Worm (Caenorhabditis elegans) whole organism, young adult: ENCODE measurements around the gene C53C11.5.

Experiments
- F22D6.2 ChIP-seq: sonication (generic microtip); optimal IDR thresholded peaks from 2 replicates; lab custom pipeline; 2016; ENCODE audit warnings: mild to moderate bottlenecking, missing genetic modification characterization, missing compliant biosample characterization
- F33H1.4 ChIP-seq: fragments of 200-800 bp; sonication (Bioruptor generic); IDR thresholded peaks from 2 replicates; pipeline ENCODE4 v1.3.6; 2022; ENCODE audit warnings: missing genetic modification reagents, missing genetic modification characterization, missing compliant biosample characterization
- F57A8.1 ChIP-seq: fragments of 200-800 bp; sonication (Bioruptor generic); optimal IDR thresholded peaks from 2 replicates; lab custom pipeline; 2018; ENCODE audit warnings: mild to moderate bottlenecking, missing genetic modification characterization, moderate library complexity, missing compliant biosample characterization
- Y56A3A.18 ChIP-seq: fragments of 200-800 bp; sonication (Bioruptor generic); IDR thresholded peaks from 2 replicates; pipeline ENCODE4 v1.3.6; 2022; ENCODE audit warnings: missing genetic modification reagents, missing genetic modification characterization, missing compliant biosample characterization
- akir-1 ChIP-seq: fragments of 200-800 bp; sonication (Bioruptor generic); optimal IDR thresholded peaks from 2 replicates; lab custom pipeline; 2018; ENCODE audit warnings: mild to moderate bottlenecking, missing genetic modification characterization, moderate library complexity, missing compliant biosample characterization
- ama-1 ChIP-seq, 3 experiments: fragments of 150-350 bp in 1 of 3; sonication (generic microtip) in 2 of 3; optimal IDR thresholded peaks; 2 replicates each; lab custom pipeline; 2014 to 2018; ENCODE audit warnings: missing biosample characterization in 2 of 3, missing genetic modification characterization in 2 of 3, missing genetic modification reagents in 2 of 3
- athp-1 ChIP-seq: sonication (generic microtip); optimal IDR thresholded peaks from 2 replicates; lab custom pipeline; 2017; ENCODE audit warnings: mild to moderate bottlenecking, missing genetic modification characterization, missing compliant biosample characterization
- ccch-3 ChIP-seq: fragments of 200-800 bp; sonication (Bioruptor generic); optimal IDR thresholded peaks from 2 replicates; lab custom pipeline; 2018; ENCODE audit warnings: mild to moderate bottlenecking, missing genetic modification characterization, missing compliant biosample characterization
- ceh-100 ChIP-seq: fragments of 200-800 bp; sonication (Bioruptor generic); IDR thresholded peaks from 2 replicates; pipeline ENCODE4 v1.3.6; 2022; ENCODE audit warnings: missing genetic modification reagents, missing genetic modification characterization, missing compliant biosample characterization
- ceh-27 ChIP-seq: fragments of 200-800 bp; sonication (Bioruptor generic); optimal IDR thresholded peaks from 2 replicates; lab custom pipeline; 2018; ENCODE audit warnings: mild to moderate bottlenecking, missing genetic modification characterization, moderate library complexity, missing compliant biosample characterization
- ceh-40 ChIP-seq: fragments of 200-800 bp; sonication (Bioruptor generic); IDR thresholded peaks from 2 replicates; pipeline ENCODE4 v1.3.6; 2022; ENCODE audit warnings: missing genetic modification characterization, missing compliant biosample characterization
- ceh-58 ChIP-seq: fragments of 200-800 bp; sonication (Bioruptor generic); IDR thresholded peaks from 2 replicates; pipeline ENCODE4 v1.3.6; 2022; ENCODE audit warnings: missing genetic modification characterization, missing compliant biosample characterization
- ceh-79 ChIP-seq: sonication (generic microtip); optimal IDR thresholded peaks from 2 replicates; lab custom pipeline; 2017; ENCODE audit warnings: mild to moderate bottlenecking, missing genetic modification characterization, missing compliant biosample characterization
- ceh-91 ChIP-seq: fragments of 200-800 bp; sonication (Bioruptor generic); IDR thresholded peaks from 2 replicates; pipeline ENCODE4 v1.3.6; 2022; ENCODE audit warnings: missing genetic modification reagents, missing genetic modification characterization, missing compliant biosample characterization
- dox-1 ChIP-seq: fragments of 200-800 bp; sonication (Bioruptor generic); IDR thresholded peaks from 2 replicates; pipeline ENCODE4 v1.3.6; 2022; ENCODE audit warnings: missing genetic modification reagents, missing genetic modification characterization, missing compliant biosample characterization
- dpff-1 ChIP-seq: sonication (generic microtip); optimal IDR thresholded peaks from 2 replicates; lab custom pipeline; 2017; ENCODE audit warnings: mild to moderate bottlenecking, missing genetic modification characterization, missing compliant biosample characterization
- dpl-1 ChIP-seq: fragments of 150-350 bp; optimal IDR thresholded peaks from 2 replicates; lab custom pipeline; 2014; ENCODE audit warnings: missing biosample characterization, missing genetic modification reagents, missing genetic modification characterization
- egl-44 ChIP-seq: fragments of 200-800 bp; sonication (Bioruptor generic); IDR thresholded peaks from 2 replicates; pipeline ENCODE4 v1.3.6; 2022; ENCODE audit warnings: missing genetic modification reagents, missing genetic modification characterization, missing compliant biosample characterization
- fkh-3 ChIP-seq: sonication (generic microtip); optimal IDR thresholded peaks from 2 replicates; lab custom pipeline; 2016; ENCODE audit warnings: mild to moderate bottlenecking, missing genetic modification characterization, missing compliant biosample characterization
- gei-17 ChIP-seq: fragments of 200-800 bp; sonication (Bioruptor generic); optimal IDR thresholded peaks from 2 replicates; lab custom pipeline; 2018; ENCODE audit warnings: mild to moderate bottlenecking, missing genetic modification characterization, missing compliant biosample characterization
- him-1 ChIP-seq: sonication (generic microtip); optimal IDR thresholded peaks from 2 replicates; lab custom pipeline; 2016; ENCODE audit warnings: missing genotype, missing genetic modification reagents, missing genetic modification characterization, missing compliant biosample characterization
- hmg-1.2 ChIP-seq: fragments of 200-800 bp; sonication (Bioruptor generic); IDR thresholded peaks from 2 replicates; pipeline ENCODE4 v1.3.6; 2022; ENCODE audit warnings: missing genetic modification reagents, missing genetic modification characterization, missing compliant biosample characterization
- hsf-1 ChIP-seq: fragments of 200-800 bp; sonication (Bioruptor generic); IDR thresholded peaks from 2 replicates; pipeline ENCODE4 v1.3.6; 2022; ENCODE audit warnings: missing genetic modification reagents, missing genetic modification characterization, missing compliant biosample characterization
- lin-40 ChIP-seq: sonication (generic microtip); optimal IDR thresholded peaks from 2 replicates; lab custom pipeline; 2016; ENCODE audit warnings: missing genetic modification characterization, mild to moderate bottlenecking, missing compliant biosample characterization, missing genotype, missing genetic modification reagents
- madf-10 ChIP-seq: sonication (generic microtip); optimal IDR thresholded peaks from 2 replicates; lab custom pipeline; 2016; ENCODE audit warnings: mild to moderate bottlenecking, missing genetic modification characterization, missing compliant biosample characterization
- madf-3 ChIP-seq: fragments of 200-800 bp; sonication (Bioruptor generic); IDR thresholded peaks from 2 replicates; pipeline ENCODE4 v1.3.6; 2022; ENCODE audit warnings: missing genetic modification reagents, missing genetic modification characterization, missing compliant biosample characterization
- madf-8 ChIP-seq: fragments of 200-800 bp; sonication (Bioruptor generic); conservative IDR thresholded peaks from 2 replicates; pipeline ENCODE4 v1.3.6; 2022; ENCODE audit warnings: missing genetic modification reagents, missing genetic modification characterization, missing compliant biosample characterization
- mel-28 ChIP-seq: sonication (generic microtip); optimal IDR thresholded peaks from 2 replicates; lab custom pipeline; 2016; ENCODE audit warnings: borderline replicate concordance, mild to moderate bottlenecking, missing genetic modification characterization, missing compliant biosample characterization
- nfyb-1 ChIP-seq: fragments of 200-800 bp; sonication (Bioruptor generic); IDR thresholded peaks from 2 replicates; pipeline ENCODE4 v1.3.6; 2022; ENCODE audit warnings: missing genetic modification reagents, missing genetic modification characterization, missing compliant biosample characterization
- nhr-80 ChIP-seq: sonication (generic microtip); optimal IDR thresholded peaks from 2 replicates; lab custom pipeline; 2016; ENCODE audit warnings: missing genetic modification characterization, missing compliant biosample characterization
- pbrm-1 ChIP-seq: fragments of 200-800 bp; sonication (Bioruptor generic); IDR thresholded peaks from 2 replicates; pipeline ENCODE4 v1.3.6; 2022; ENCODE audit warnings: missing genetic modification reagents, missing genetic modification characterization, missing compliant biosample characterization
- rcor-1 ChIP-seq: fragments of 200-800 bp; sonication (Bioruptor generic); IDR thresholded peaks from 2 replicates; pipeline ENCODE4 v1.3.6; 2022; ENCODE audit warnings: missing genetic modification reagents, missing genetic modification characterization, missing compliant biosample characterization
- rec-8 ChIP-seq, 2 experiments: sonication (generic microtip); optimal IDR thresholded peaks; 2 replicates each; lab custom pipeline; 2016; ENCODE audit warnings: mild to moderate bottlenecking in 2 of 2, missing genetic modification characterization in 2 of 2, missing genetic modification reagents in 2 of 2, missing genotype in 2 of 2, missing biosample characterization in 1 of 2, missing compliant biosample characterization in 1 of 2, moderate library complexity in 1 of 2
- rpc-1 ChIP-seq, 2 experiments: fragments of 150-350 bp in 1 of 2; sonication (generic microtip) in 1 of 2; optimal IDR thresholded peaks; 2 replicates each; lab custom pipeline; 2014 to 2018; ENCODE audit warnings: missing biosample characterization in 1 of 2, missing genetic modification characterization in 1 of 2, missing genetic modification reagents in 1 of 2, missing genotype in 1 of 2
- snpc-3.4 ChIP-seq: sonication (generic microtip); optimal IDR thresholded peaks from 2 replicates; lab custom pipeline; 2017; ENCODE audit warnings: missing genetic modification characterization, mild to moderate bottlenecking, missing compliant biosample characterization, antibody characterized with exemption, moderate library complexity, missing genotype, missing genetic modification reagents
- sptf-2 ChIP-seq: fragments of 200-800 bp; sonication (Bioruptor generic); optimal IDR thresholded peaks from 2 replicates; lab custom pipeline; 2018; ENCODE audit warnings: mild to moderate bottlenecking, missing genetic modification characterization, missing compliant biosample characterization
- xnd-1 ChIP-seq: sonication (generic microtip); optimal IDR thresholded peaks from 2 replicates; lab custom pipeline; 2016; ENCODE audit warnings: missing genotype, missing genetic modification reagents, missing genetic modification characterization, missing compliant biosample characterization
- zim-3 ChIP-seq: sonication (generic microtip); optimal IDR thresholded peaks from 2 replicates; lab custom pipeline; 2017; ENCODE audit warnings: mild to moderate bottlenecking, missing genetic modification characterization, moderate library complexity, missing compliant biosample characterization

The C53C11.5 gene

ce11 chrX:17333752-17334151, at the start of gene C53C11.5:
Gene C53C11.5, plus strand, starts transcription at chrX:17334052.
- TF ChIP-seq madf-8 (GFP tag; lab: Robert Waterston, UW) (no peak), Y56A3A.18 (GFP tag; lab: Robert Waterston, UW) (no peak), ceh-79 (tag; lab: Kevin White, UChicago) (no peak), F33H1.4 (GFP tag; lab: Robert Waterston, UW) (no peak), sptf-2 (GFP tag; lab: Kevin White, UChicago) (no peak), ceh-91 (GFP tag; lab: Robert Waterston, UW) (no peak), nhr-80 (tag; lab: Kevin White, UChicago) (no peak), ceh-40 (GFP tag; lab: Robert Waterston, UW) (no peak), xnd-1 (no peak), pbrm-1 (GFP tag; lab: Robert Waterston, UW) (no peak), dpff-1 (no peak), lin-40 (tag; lab: Kevin White, UChicago) (no peak), akir-1 (GFP tag; lab: Kevin White, UChicago) (no peak), him-1 (no peak), snpc-3.4 (tag; lab: Kevin White, UChicago) (no peak), F22D6.2 (tag; lab: Kevin White, UChicago) (no peak), zim-3 (tag; lab: Kevin White, UChicago) (no peak), nfyb-1 (GFP tag; lab: Robert Waterston, UW) (no peak)

- TF ChIP-seq hsf-1 (GFP tag; lab: Robert Waterston, UW) (peak; percentile 97), dox-1 (GFP tag; lab: Robert Waterston, UW) (peak; percentile 83), ceh-40 (GFP tag; lab: Robert Waterston, UW) (peak; percentile 66; the same call in 1 of the 2 replicates), mel-28 (peak; percentile 88), madf-10 (no peak), fkh-3 (tag; lab: Kevin White, UChicago) (no peak), ceh-58 (GFP tag; lab: Robert Waterston, UW) (0 out of 2 replicates have a peak, but pooled peaks have one; percentile 25), ccch-3 (GFP tag; lab: Kevin White, UChicago) (no peak), pbrm-1 (GFP tag; lab: Robert Waterston, UW) (peak; percentile 41; the same call in 1 of the 2 replicates), rpc-1 (optimal IDR thresholded peaks at IDR 0.05; lab: Kevin White, UChicago) (peak; percentile 12), rpc-1 (tag; optimal IDR thresholded peaks at IDR 0.05; lab: Kevin White, UChicago) (no peak), egl-44 (GFP tag; lab: Robert Waterston, UW) (0 out of 2 replicates have a peak, but pooled peaks have one; percentile 40), gei-17 (peak; percentile 46)
- TF ChIP-seq, all 124 proteins: peak for 9
Measured at ce11 chrX:17288378-17288777, 45.5 kb upstream of the C53C11.5 start.

- no peak for TF ChIP-seq egl-44 (GFP tag; lab: Robert Waterston, UW)
- TF ChIP-seq ceh-27 (GFP tag; lab: Kevin White, UChicago) = no peak
- no peak for TF ChIP-seq ceh-100 (GFP tag; lab: Robert Waterston, UW)
- no peak for TF ChIP-seq hsf-1 (GFP tag; lab: Robert Waterston, UW)
- TF ChIP-seq, all 124 proteins: peak for 0
Measured at ce11 chrX:17294019-17294418, 39.8 kb upstream of the C53C11.5 start.

ce11 chrX:17294728-17295127, 39.1 kb upstream of the C53C11.5 start, which contains the start of gene C33E10.8:
Gene C33E10.8, minus strand, starts transcription at chrX:17294828.
- no peak for TF ChIP-seq rec-8 (tag; optimal IDR thresholded peaks at IDR 0.05; lab: Kevin White, UChicago)
- no peak for TF ChIP-seq madf-3 (GFP tag; lab: Robert Waterston, UW)
- TF ChIP-seq F57A8.1 (GFP tag; lab: Kevin White, UChicago) = no peak
- TF ChIP-seq dpl-1 (GFP tag; lab: Kevin White, UChicago) = no peak
- no peak for TF ChIP-seq hmg-1.2
- TF ChIP-seq ama-1 (optimal IDR thresholded peaks at IDR 0.05; lab: Kevin White, UChicago) = no peak
- TF ChIP-seq ama-1 (GFP tag; optimal IDR thresholded peaks at IDR 0.05; lab: Kevin White, UChicago) = no peak
- no peak for TF ChIP-seq rcor-1
- TF ChIP-seq athp-1 (tag; lab: Kevin White, UChicago) = no peak
